Fruit fly (Drosophila melanogaster) whole organism, pupa: ENCODE measurements around the gene CG10116.
A peak's percentile ranks its signal among the peaks of the same experiment; 100 is the strongest.

Source experiments
- CG10348 ChIP-seq: fragments of 200-800 bp; sonication (Bioruptor generic); IDR thresholded peaks from 2 replicates; pipeline ENCODE4 v1.3.6; 2022; ENCODE audit warnings: missing biosample characterization, missing genetic modification characterization
- CG12605 ChIP-seq: fragments of 200-800 bp; sonication (Bioruptor generic); IDR thresholded peaks from 2 replicates; pipeline ENCODE4 v1.3.6; 2022; ENCODE audit warnings: missing biosample characterization, missing genetic modification characterization
- CG13204 ChIP-seq: fragments of 200-800 bp; sonication (Bioruptor generic); optimal IDR thresholded peaks from 2 replicates; lab custom pipeline; 2018; ENCODE audit warnings: missing biosample characterization, mild to moderate bottlenecking, missing genetic modification characterization, moderate library complexity
- CG14655 ChIP-seq: fragments of 200-800 bp; sonication (Bioruptor generic); optimal IDR thresholded peaks from 3 replicates; lab custom pipeline; 2017; ENCODE audit warnings: mild to moderate bottlenecking, missing biosample characterization, missing genetic modification reagents, missing genetic modification characterization
- CG15710 ChIP-seq: fragments of 200-800 bp; sonication (Bioruptor generic); optimal IDR thresholded peaks from 2 replicates; lab custom pipeline; 2018; ENCODE audit warnings: missing biosample characterization, mild to moderate bottlenecking, missing genetic modification characterization, moderate library complexity
- CG17806 ChIP-seq: fragments of 200-800 bp; sonication (Bioruptor generic); optimal IDR thresholded peaks from 2 replicates; lab custom pipeline; 2018; ENCODE audit warnings: missing biosample characterization, mild to moderate bottlenecking, missing genetic modification characterization, moderate library complexity
- CG32121 ChIP-seq: fragments of 200-800 bp; sonication (Bioruptor generic); IDR thresholded peaks from 2 replicates; pipeline ENCODE4 v1.3.6; 2022; ENCODE audit warnings: missing biosample characterization, missing genetic modification characterization
- CG34367 ChIP-seq: fragments of 200-800 bp; sonication (Bioruptor generic); optimal IDR thresholded peaks from 2 replicates; lab custom pipeline; 2018; ENCODE audit warnings: missing biosample characterization, mild to moderate bottlenecking, missing genetic modification characterization
- CG4496 ChIP-seq: fragments of 200-800 bp; sonication (Bioruptor generic); IDR thresholded peaks from 3 replicates; pipeline ENCODE4 v1.3.6; 2022; ENCODE audit warnings: missing biosample characterization, missing genetic modification characterization
- CG8159 ChIP-seq: fragments of 200-800 bp; sonication (Bioruptor generic); optimal IDR thresholded peaks from 3 replicates; lab custom pipeline; 2018; ENCODE audit warnings: missing biosample characterization, mild to moderate bottlenecking, missing genetic modification characterization, moderate library complexity
- CG8301 ChIP-seq: fragments of 200-800 bp; sonication (Bioruptor generic); optimal IDR thresholded peaks from 2 replicates; lab custom pipeline; 2018; ENCODE audit warnings: missing biosample characterization, mild to moderate bottlenecking, missing genetic modification characterization
- CG9948 ChIP-seq: fragments of 200-800 bp; sonication (Bioruptor generic); optimal IDR thresholded peaks from 2 replicates; lab custom pipeline; 2018; ENCODE audit warnings: missing biosample characterization, mild to moderate bottlenecking, missing genetic modification characterization, moderate library complexity
- D1 ChIP-seq: fragments of 200-800 bp; sonication (Bioruptor generic); optimal IDR thresholded peaks from 2 replicates; lab custom pipeline; 2018; ENCODE audit warnings: missing biosample characterization, mild to moderate bottlenecking, missing genetic modification characterization, moderate library complexity
- EcR ChIP-seq: fragments of 200-800 bp; sonication (Bioruptor generic); optimal IDR thresholded peaks from 3 replicates; lab custom pipeline; 2019; ENCODE audit warnings: missing biosample characterization, missing genetic modification characterization, mild to moderate bottlenecking, moderate library complexity, missing genetic modification reagents
- Ets98B ChIP-seq: fragments of 200-800 bp; sonication (Bioruptor generic); IDR thresholded peaks from 2 replicates; pipeline ENCODE4 v1.3.6; 2022; ENCODE audit warnings: missing biosample characterization, missing genetic modification characterization
- Pif1A ChIP-seq: fragments of 200-800 bp; sonication (Bioruptor generic); optimal IDR thresholded peaks from 3 replicates; lab custom pipeline; 2016; ENCODE audit warnings: missing biosample characterization, missing genetic modification characterization
- Pif1B ChIP-seq: fragments of 200-800 bp; sonication (Bioruptor generic); optimal IDR thresholded peaks from 3 replicates; lab custom pipeline; 2016; ENCODE audit warnings: missing biosample characterization, missing genetic modification characterization
- Snoo ChIP-seq: fragments of 200-800 bp; sonication (Bioruptor generic); optimal IDR thresholded peaks from 3 replicates; lab custom pipeline; 2017; ENCODE audit warnings: missing biosample characterization, mild to moderate bottlenecking, missing genetic modification characterization, inconsistent platforms
- fd96Ca ChIP-seq: fragments of 200-800 bp; sonication (Bioruptor generic); IDR thresholded peaks from 3 replicates; pipeline ENCODE4 v1.3.6; 2022; ENCODE audit warnings: missing biosample characterization, missing genetic modification characterization
- gl ChIP-seq: fragments of 200-800 bp; sonication (Bioruptor generic); optimal IDR thresholded peaks from 2 replicates; lab custom pipeline; 2018; ENCODE audit warnings: missing biosample characterization, mild to moderate bottlenecking, missing genetic modification characterization
- rn ChIP-seq: fragments of 200-800 bp; sonication (Bioruptor generic); IDR thresholded peaks from 2 replicates; pipeline ENCODE4 v1.3.6; 2022; ENCODE audit warnings: missing biosample characterization, missing genetic modification characterization

The CG10116 gene

dm6 chr3L:13479204-13479600 lies 22.2 kb upstream of the CG10116 start:
- TF ChIP-seq CG13204 (GFP tag; lab: Kevin White, UChicago) (no peak), CG8159 (tag; lab: Kevin White, UChicago) (no peak), CG9948 (tag; lab: Kevin White, UChicago) (no peak), CG17806 (tag; lab: Kevin White, UChicago) (no peak), Snoo (tag; lab: Kevin White, UChicago) (no peak), rn (GFP tag; lab: Robert Waterston, UW) (no peak), CG14655 (no peak), CG10348 (GFP tag; lab: Robert Waterston, UW) (no peak), CG15710 (tag; lab: Kevin White, UChicago) (no peak), CG8301 (tag; lab: Kevin White, UChicago) (no peak), EcR (GFP tag; lab: Kevin White, UChicago) (no peak), Ets98B (no peak)

- TF ChIP-seq CG17806 (tag; lab: Kevin White, UChicago) (peak; percentile 1), fd96Ca (GFP tag; lab: Robert Waterston, UW) (no peak), CG14655 (peak; percentile 7), D1 (tag; lab: Kevin White, UChicago) (no peak), EcR (GFP tag; lab: Kevin White, UChicago) (peak; percentile 88), CG13204 (GFP tag; lab: Kevin White, UChicago) (peak; percentile 76), Snoo (tag; lab: Kevin White, UChicago) (peak; percentile 25), CG8301 (tag; lab: Kevin White, UChicago) (peak; percentile 13), CG8159 (tag; lab: Kevin White, UChicago) (peak; percentile 42), CG15710 (tag; lab: Kevin White, UChicago) (peak; percentile 26), Pif1A (GFP tag; lab: Kevin White, UChicago) (peak; percentile 5), CG9948 (tag; lab: Kevin White, UChicago) (no peak)
Measured at dm6 chr3L:13478339-13479203, 21.5 kb upstream of the CG10116 start.

dm6 chr3L:13477453-13478184 lies 20.6 kb upstream of the CG10116 start, which contains the start of gene stv:
Gene stv (plus strand): TSS chr3L:13477541.
- TF ChIP-seq CG10348 (GFP tag; lab: Robert Waterston, UW) (no peak), fd96Ca (GFP tag; lab: Robert Waterston, UW) (peak; percentile 11; the same call in 1 of the 3 replicates), EcR (GFP tag; lab: Kevin White, UChicago) (no peak), gl (tag; lab: Kevin White, UChicago) (no peak), Pif1B (GFP tag; lab: Kevin White, UChicago) (no peak), CG9948 (tag; lab: Kevin White, UChicago) (no peak), CG17806 (tag; lab: Kevin White, UChicago) (no peak), Ets98B (peak; percentile 9; the same call in 1 of the 2 replicates)

- TF ChIP-seq EcR (GFP tag; lab: Kevin White, UChicago) (no peak), CG32121 (GFP tag; lab: Robert Waterston, UW) (peak; percentile 94), CG15710 (tag; lab: Kevin White, UChicago) (peak; percentile 93), CG14655 (peak; percentile 97), CG9948 (tag; lab: Kevin White, UChicago) (peak; percentile 95), CG34367 (tag; lab: Kevin White, UChicago) (peak; percentile 91), CG13204 (GFP tag; lab: Kevin White, UChicago) (peak; percentile 60), Ets98B (peak; percentile 90), CG8159 (tag; lab: Kevin White, UChicago) (peak; percentile 90), rn (GFP tag; lab: Robert Waterston, UW) (peak; percentile 87), CG17806 (tag; lab: Kevin White, UChicago) (peak; percentile 89), CG8301 (tag; lab: Kevin White, UChicago) (peak; percentile 97), CG10348 (GFP tag; lab: Robert Waterston, UW) (peak; percentile 71), Snoo (tag; lab: Kevin White, UChicago) (peak; percentile 79), CG4496 (GFP tag; lab: Robert Waterston, UW) (peak; percentile 88), CG12605 (GFP tag; lab: Robert Waterston, UW) (peak; percentile 75), D1 (tag; lab: Kevin White, UChicago) (peak; percentile 92), gl (tag; lab: Kevin White, UChicago) (peak; percentile 72), fd96Ca (GFP tag; lab: Robert Waterston, UW) (peak; percentile 86), Pif1A (GFP tag; lab: Kevin White, UChicago) (peak; percentile 88), Pif1B (GFP tag; lab: Kevin White, UChicago) (peak; percentile 81)
Measured at dm6 chr3L:13476566-13477452, 19.8 kb upstream of the CG10116 start.
